Worm (Caenorhabditis elegans) whole organism, L1 larva: ENCODE data around the gene K10D2.8.

Source experiments
- C16A3.4 ChIP-seq: fragments of 150-350 bp; optimal IDR thresholded peaks from 2 replicates; lab custom pipeline; 2014; ENCODE audit warnings: missing biosample characterization, missing genetic modification characterization
- Y116A8C.19 ChIP-seq: sonication (generic microtip); optimal IDR thresholded peaks from 2 replicates; lab custom pipeline; 2016; ENCODE audit warnings: missing compliant biosample characterization, missing genetic modification characterization, borderline replicate concordance
- aly-2 ChIP-seq: fragments of 150-350 bp; optimal IDR thresholded peaks from 2 replicates; lab custom pipeline; 2014; ENCODE audit warnings: missing biosample characterization, missing genetic modification characterization
- blmp-1 ChIP-seq: fragments of 150-350 bp; optimal IDR thresholded peaks from 2 replicates; lab custom pipeline; 2014; ENCODE audit warnings: missing biosample characterization, missing genetic modification characterization
- ceh-88 ChIP-seq: fragments of 200-800 bp; sonication (Bioruptor generic); IDR thresholded peaks from 2 replicates; pipeline ENCODE4 v1.3.6; 2022; ENCODE audit warnings: missing genetic modification characterization, missing compliant biosample characterization
- ceh-90 ChIP-seq: sonication (generic microtip); optimal IDR thresholded peaks from 2 replicates; lab custom pipeline; 2016; ENCODE audit warnings: missing genetic modification characterization, missing compliant biosample characterization
- ces-1 ChIP-seq: fragments of 150-350 bp; optimal IDR thresholded peaks from 2 replicates; lab custom pipeline; 2014; ENCODE audit warnings: missing biosample characterization, missing genetic modification reagents, missing genetic modification characterization
- dpl-1 ChIP-seq, 3 experiments: fragments of 150-350 bp in 2 of 3; sonication (generic microtip) in 1 of 3; optimal IDR thresholded peaks; 2 replicates each; lab custom pipeline; 2014 to 2017; ENCODE audit warnings: missing biosample characterization in 3 of 3, missing genetic modification characterization in 3 of 3, missing genetic modification reagents in 3 of 3
- elt-3 ChIP-seq, 6 experiments: fragments of 150-350 bp in 1 of 6; sonication (generic microtip); optimal IDR thresholded peaks; 2 replicates each; lab custom pipeline; 2017 to 2018; ENCODE audit warnings: missing biosample characterization in 6 of 6, missing genetic modification characterization in 6 of 6, inconsistent platforms in 1 of 6
- fkh-4 ChIP-seq: sonication (generic microtip); optimal IDR thresholded peaks from 2 replicates; lab custom pipeline; 2016; ENCODE audit warnings: missing compliant biosample characterization, missing genetic modification characterization, borderline replicate concordance
- isw-1 ChIP-seq: fragments of 200-800 bp; sonication (Bioruptor generic); IDR thresholded peaks from 2 replicates; pipeline ENCODE4 v1.3.6; 2022; ENCODE audit warnings: missing genetic modification characterization, missing compliant biosample characterization
- jun-1 ChIP-seq: fragments of 150-350 bp; optimal IDR thresholded peaks from 2 replicates; lab custom pipeline; 2014; ENCODE audit warnings: missing biosample characterization, missing genetic modification reagents, missing genetic modification characterization
- nhr-85 ChIP-seq: sonication (generic microtip); peaks from one replicate; lab custom pipeline; 2016; ENCODE audit warnings: missing genetic modification characterization, inconsistent platforms, missing compliant biosample characterization
- pax-3 ChIP-seq: fragments of 200-800 bp; sonication (Bioruptor generic); optimal IDR thresholded peaks from 2 replicates; lab custom pipeline; 2018; ENCODE audit warnings: mild to moderate bottlenecking, missing genetic modification characterization, moderate library complexity, missing compliant biosample characterization
- pqm-1 ChIP-seq: sonication (generic microtip); optimal IDR thresholded peaks from 3 replicates; lab custom pipeline; 2017; ENCODE audit warnings: missing biosample characterization, missing genetic modification characterization
- rnt-1 ChIP-seq: sonication (generic microtip); optimal IDR thresholded peaks from 2 replicates; lab custom pipeline; 2016; ENCODE audit warnings: mild to moderate bottlenecking, missing genetic modification characterization, moderate library complexity, missing compliant biosample characterization
- skn-1 ChIP-seq: fragments of 150-350 bp; optimal IDR thresholded peaks from 2 replicates; lab custom pipeline; 2014; ENCODE audit warnings: missing biosample characterization, missing genetic modification characterization
- sox-4 ChIP-seq: sonication (generic microtip); optimal IDR thresholded peaks from 2 replicates; lab custom pipeline; 2016; ENCODE audit warnings: missing genetic modification characterization, missing compliant biosample characterization
- zip-4 ChIP-seq: fragments of 200-800 bp; sonication (Bioruptor generic); optimal IDR thresholded peaks from 2 replicates; lab custom pipeline; 2018; ENCODE audit warnings: mild to moderate bottlenecking, missing genetic modification characterization, moderate library complexity, missing compliant biosample characterization
- ztf-4 ChIP-seq: fragments of 150-350 bp; optimal IDR thresholded peaks from 2 replicates; lab custom pipeline; 2014; ENCODE audit warnings: missing biosample characterization, missing genetic modification characterization

Gene K10D2.8

ce11 chrIII:5233140-5233539, 44.6 kb downstream of the K10D2.8 start:
- peak in 1 of 3 experiments; percentile 20 for TF ChIP-seq dpl-1 (GFP tag; optimal IDR thresholded peaks at IDR 0.05; lab: Kevin White, UChicago)
- TF ChIP-seq Y116A8C.19 (tag; lab: Kevin White, UChicago): no peak
- TF ChIP-seq rnt-1 (tag; lab: Kevin White, UChicago): peak; percentile 15

- TF ChIP-seq ces-1 (GFP tag; lab: Kevin White, UChicago) (no peak), fkh-4 (tag; lab: Kevin White, UChicago) (no peak), pqm-1 (no peak), sox-4 (tag; lab: Kevin White, UChicago) (no peak), ztf-4 (tag; lab: Kevin White, UChicago) (no peak), Y116A8C.19 (tag; lab: Kevin White, UChicago) (no peak), zip-4 (GFP tag; lab: Kevin White, UChicago) (no peak), aly-2 (tag; lab: Kevin White, UChicago) (no peak), isw-1 (GFP tag; lab: Robert Waterston, UW) (no peak), C16A3.4 (tag; lab: Kevin White, UChicago) (no peak), ceh-88 (GFP tag; lab: Robert Waterston, UW) (no peak), skn-1 (tag; lab: Kevin White, UChicago) (no peak), blmp-1 (tag; lab: Kevin White, UChicago) (no peak), elt-3 (tag; optimal IDR thresholded peaks at IDR 0.05; lab: Kevin White, UChicago) (no peak)
Measured at ce11 chrIII:5234312-5234711, 45.8 kb downstream of the K10D2.8 start, which contains the start of gene mrps-26. mrps-26 (plus strand) TSS chrIII:5234612.

DNA sequence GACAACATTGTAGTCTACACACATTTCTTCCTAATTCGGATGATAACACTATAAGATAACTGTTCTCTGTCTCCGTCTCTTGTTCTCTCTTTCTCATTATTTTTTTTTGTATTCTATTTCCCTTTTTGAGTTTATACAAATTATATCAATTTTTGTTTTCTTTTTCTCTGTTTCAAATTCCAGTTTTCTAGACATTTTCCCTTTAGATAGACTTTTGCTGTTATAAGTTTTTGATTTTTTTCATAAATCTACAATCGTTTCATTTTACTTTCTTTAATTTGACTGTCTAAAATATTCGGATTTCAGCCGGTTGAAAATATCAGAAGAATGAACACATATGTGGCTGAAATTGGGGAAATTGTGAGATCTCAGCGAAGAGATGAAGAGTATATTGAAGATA, 47.6 kb downstream of the K10D2.8 start, which contains the start of gene prx-10:
prx-10 (plus strand) TSS at position 301 of the 400 bp plus-strand sequence.
- TF ChIP-seq ceh-90 (tag; lab: Kevin White, UChicago): no peak
- no peak for TF ChIP-seq zip-4 (GFP tag; lab: Kevin White, UChicago)
- peak; percentile 33 for TF ChIP-seq nhr-85 (tag; lab: Kevin White, UChicago)
- no peak for TF ChIP-seq pax-3 (tag; lab: Kevin White, UChicago)
- no peak for TF ChIP-seq isw-1 (GFP tag; lab: Robert Waterston, UW)
- TF ChIP-seq jun-1 (tag; lab: Kevin White, UChicago): no peak
